Worm (Caenorhabditis elegans): ENCODE results near the gene hlh-8.
A peak's percentile ranks its signal among the peaks of the same experiment; 100 is the strongest.

hlh-8 gene

ce11 chrX:8116157-8116556, at the start of gene hlh-8:
Gene hlh-8, plus strand, starts transcription at chrX:8116457.
- TF ChIP-seq fos-1 (tag; optimal IDR thresholded peaks at IDR 0.05) (no peak), nhr-85 (tag) (peak; percentile 58)

DNA sequence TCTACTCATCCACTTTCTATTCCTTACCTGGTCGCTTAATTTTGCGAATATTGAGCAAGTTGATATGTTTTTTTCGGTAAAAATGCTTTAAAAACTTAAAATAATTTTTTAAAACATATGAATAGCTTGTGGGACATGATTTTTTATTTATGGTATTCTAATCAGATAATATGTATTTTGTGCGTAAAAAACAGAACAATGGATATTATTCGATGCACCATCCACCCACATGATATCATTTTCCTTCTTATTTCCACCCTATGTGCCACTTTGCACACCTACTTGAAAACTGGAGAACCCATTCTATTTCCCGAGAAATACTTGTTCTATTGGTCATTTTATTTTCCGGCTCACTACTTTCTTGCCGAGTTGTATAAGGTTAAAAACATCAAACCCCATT, 49.0 kb upstream of the hlh-8 start, which contains the start of gene C18A11.2:
TSS of gene C18A11.2 (plus strand) at position 301 of the 400 bp plus-strand sequence.
- no peak for TF ChIP-seq F16B12.6 (tag; optimal IDR thresholded peaks at IDR 0.05)
- no peak for TF ChIP-seq C34B4.2 (tag; optimal IDR thresholded peaks at IDR 0.05)
- no peak for TF ChIP-seq swsn-7 (tag; optimal IDR thresholded peaks at IDR 0.05)
- no peak for TF ChIP-seq nhr-237 (tag; optimal IDR thresholded peaks at IDR 0.05)

- TF ChIP-seq lin-39 (tag; optimal IDR thresholded peaks at IDR 0.05): no peak
- no peak for TF ChIP-seq nhr-77 (tag; optimal IDR thresholded peaks at IDR 0.05)
- TF ChIP-seq skn-1 (tag; optimal IDR thresholded peaks at IDR 0.05): peak; percentile 20
- no peak for TF ChIP-seq lin-15B (tag; optimal IDR thresholded peaks at IDR 0.05)
- peak in 1 of 2 experiments; percentile 47 for TF ChIP-seq lin-35 (GFP tag; optimal IDR thresholded peaks at IDR 0.05)
- TF ChIP-seq ceh-82 (tag; optimal IDR thresholded peaks at IDR 0.05): no peak
- TF ChIP-seq jun-1 (tag; optimal IDR thresholded peaks at IDR 0.05): peak; percentile 2
- no peak for TF ChIP-seq ceh-8 (GFP tag; optimal IDR thresholded peaks at IDR 0.05)
- no peak for TF ChIP-seq ama-1 (optimal IDR thresholded peaks at IDR 0.05)
- TF ChIP-seq nhr-28 (tag; optimal IDR thresholded peaks at IDR 0.05): no peak
- no peak for TF ChIP-seq aly-2 (tag; optimal IDR thresholded peaks at IDR 0.05)
- no peak for TF ChIP-seq nhr-84 (tag; optimal IDR thresholded peaks at IDR 0.05)
- TF ChIP-seq snu-23 (GFP tag; optimal IDR thresholded peaks at IDR 0.05): no peak
- TF ChIP-seq rnt-1 (tag; optimal IDR thresholded peaks at IDR 0.05): no peak
- no peak for TF ChIP-seq unc-30 (tag; optimal IDR thresholded peaks at IDR 0.05)
- no peak for TF ChIP-seq zag-1 (tag; optimal IDR thresholded peaks at IDR 0.05)
- peak; percentile 61 for TF ChIP-seq nhr-20 (tag; optimal IDR thresholded peaks at IDR 0.05)
- TF ChIP-seq lsy-2 (tag; optimal IDR thresholded peaks at IDR 0.05): no peak
- TF ChIP-seq swsn-7 (tag; optimal IDR thresholded peaks at IDR 0.05): no peak
- TF ChIP-seq unc-98 (GFP tag; IDR thresholded peaks at IDR 0.05): no peak
- no peak for TF ChIP-seq unc-130 (tag; optimal IDR thresholded peaks at IDR 0.05)
- TF ChIP-seq nhr-76 (tag; optimal IDR thresholded peaks at IDR 0.05): no peak
- no peak for TF ChIP-seq hpl-2 (GFP tag; optimal IDR thresholded peaks at IDR 0.05)
- no peak for TF ChIP-seq blmp-1 (tag; optimal IDR thresholded peaks at IDR 0.05)
- no peak for TF ChIP-seq unc-62 (GFP tag; optimal IDR thresholded peaks at IDR 0.05)
- TF ChIP-seq F16B12.6 (tag; optimal IDR thresholded peaks at IDR 0.05): no peak
- no peak for TF ChIP-seq mep-1 (tag; optimal IDR thresholded peaks at IDR 0.05)
- no peak for TF ChIP-seq fkh-8 (tag; optimal IDR thresholded peaks at IDR 0.05)
- peak; percentile 23 for TF ChIP-seq lin-14 (GFP tag; optimal IDR thresholded peaks at IDR 0.05)
- TF ChIP-seq nhr-47 (tag; optimal IDR thresholded peaks at IDR 0.05): no peak
- TF ChIP-seq nhr-85 (tag): no peak
- peak; percentile 79 for TF ChIP-seq zip-4 (GFP tag; optimal IDR thresholded peaks at IDR 0.05)
- TF ChIP-seq C16A3.4 (tag; optimal IDR thresholded peaks at IDR 0.05): no peak
- TF ChIP-seq tlp-1 (tag; optimal IDR thresholded peaks at IDR 0.05): no peak
- no peak for TF ChIP-seq ceh-88 (GFP tag; IDR thresholded peaks at IDR 0.05)
- no peak for TF ChIP-seq fkh-4 (tag; optimal IDR thresholded peaks at IDR 0.05; ENCODE audit: borderline replicate concordance)
- TF ChIP-seq lir-3 (tag; optimal IDR thresholded peaks at IDR 0.05; ENCODE audit: poor library complexity): no peak
- peak; percentile 92 for TF ChIP-seq elt-2 (tag; optimal IDR thresholded peaks at IDR 0.05)
- TF ChIP-seq efl-3 (GFP tag; optimal IDR thresholded peaks at IDR 0.05): no peak
- peak; percentile 26 for TF ChIP-seq nhr-90 (tag; optimal IDR thresholded peaks at IDR 0.05; ENCODE audit: poor library complexity)
- no peak for TF ChIP-seq sup-37 (GFP tag; optimal IDR thresholded peaks at IDR 0.05)
- TF ChIP-seq pax-3 (tag; optimal IDR thresholded peaks at IDR 0.05): no peak
- no peak for TF ChIP-seq mab-9 (GFP tag; IDR thresholded peaks at IDR 0.05)
- TF ChIP-seq C34B4.2 (tag; optimal IDR thresholded peaks at IDR 0.05): no peak
- TF ChIP-seq fos-1 (tag; optimal IDR thresholded peaks at IDR 0.05): no peak
- no peak for TF ChIP-seq pqm-1 (tag; optimal IDR thresholded peaks at IDR 0.05)
- no peak for TF ChIP-seq ces-1 (GFP tag; optimal IDR thresholded peaks at IDR 0.05)
- no peak for TF ChIP-seq dsc-1 (tag; optimal IDR thresholded peaks at IDR 0.05)
- TF ChIP-seq tbx-2 (tag; optimal IDR thresholded peaks at IDR 0.05): no peak
Measured at ce11 chrX:8069293-8069692, 47.0 kb upstream of the hlh-8 start, which contains the start of gene C18A11.1. Gene C18A11.1, plus strand, starts transcription at chrX:8069328.

Data from whole organism, L1 larva.